Fruit fly (Drosophila melanogaster) whole organism: Measurements from ENCODE around the gene slam.

ENCODE experiments used
- CG8478 ChIP-seq: fragments of >200 bp; optimal IDR thresholded peaks from 2 replicates; lab custom pipeline; 2018; ENCODE audit warnings: inconsistent platforms
- Dll ChIP-seq: fragments of >200 bp; optimal IDR thresholded peaks from 2 replicates; lab custom pipeline; 2017
- EcR ChIP-seq, 2 experiments: fragments of >200 bp; optimal IDR thresholded peaks; 2 replicates each; lab custom pipeline; 2017; ENCODE audit warnings: missing biosample characterization in 2 of 2, missing genetic modification characterization in 2 of 2, missing genetic modification reagents in 2 of 2
- pan ChIP-seq: fragments of >200 bp; optimal IDR thresholded peaks from 2 replicates; lab custom pipeline; 2017
- psq ChIP-seq: fragments of >200 bp; optimal IDR thresholded peaks from 2 replicates; lab custom pipeline; 2017
- usp ChIP-seq: fragments of >200 bp; optimal IDR thresholded peaks from 2 replicates; lab custom pipeline; 2017; ENCODE audit warnings: missing biosample characterization, missing genetic modification characterization, mixed read lengths

slam gene

DNA sequence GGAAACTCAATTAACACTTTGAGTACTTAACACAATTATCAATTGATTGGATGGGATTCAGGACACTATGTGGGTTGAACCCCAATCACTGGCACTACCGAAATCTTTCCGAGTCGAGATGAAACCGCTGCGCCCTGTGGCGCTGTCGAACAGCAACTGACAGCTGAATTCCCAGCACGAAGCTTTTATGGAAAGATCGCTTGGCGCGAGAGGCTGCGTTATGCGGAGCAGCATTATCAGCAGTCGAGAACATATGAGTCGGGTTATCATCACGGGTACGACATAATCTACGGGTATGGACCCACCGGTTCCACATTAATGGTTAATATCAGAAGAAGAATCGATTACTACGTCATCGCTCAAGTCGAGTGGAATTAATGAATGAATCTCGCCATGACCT is 51.0 kb downstream of the slam start, which contains the start of gene Tig:
Gene Tig (minus strand): TSS at position 163 of the 400 bp plus-strand sequence.
- TF ChIP-seq psq (lab: Kevin White, UChicago) (no peak), CG8478 (no peak), EcR (GFP tag; optimal IDR thresholded peaks at IDR 0.05; lab: Kevin White, UChicago) (no peak), pan (lab: Kevin White, UChicago) (no peak), Dll (lab: Kevin White, UChicago) (no peak), usp (no peak)

- TF ChIP-seq EcR (GFP tag; optimal IDR thresholded peaks at IDR 0.05; lab: Kevin White, UChicago) (no peak), Dll (lab: Kevin White, UChicago) (no peak), psq (lab: Kevin White, UChicago) (no peak), CG8478 (no peak), usp (no peak), pan (lab: Kevin White, UChicago) (no peak)
Measured at dm6 chr2L:6424198-6424597, 52.0 kb downstream of the slam start, which contains the start of gene Fic. Gene Fic (plus strand): TSS chr2L:6424336.

- TF ChIP-seq psq (lab: Kevin White, UChicago) (no peak), pan (lab: Kevin White, UChicago) (no peak), EcR (GFP tag; optimal IDR thresholded peaks at IDR 0.05; lab: Kevin White, UChicago) (no peak), CG8478 (no peak), usp (no peak), Dll (lab: Kevin White, UChicago) (no peak)
Measured at dm6 chr2L:6426329-6426728, 54.1 kb downstream of the slam start.
